In the genomic region with DNA sequence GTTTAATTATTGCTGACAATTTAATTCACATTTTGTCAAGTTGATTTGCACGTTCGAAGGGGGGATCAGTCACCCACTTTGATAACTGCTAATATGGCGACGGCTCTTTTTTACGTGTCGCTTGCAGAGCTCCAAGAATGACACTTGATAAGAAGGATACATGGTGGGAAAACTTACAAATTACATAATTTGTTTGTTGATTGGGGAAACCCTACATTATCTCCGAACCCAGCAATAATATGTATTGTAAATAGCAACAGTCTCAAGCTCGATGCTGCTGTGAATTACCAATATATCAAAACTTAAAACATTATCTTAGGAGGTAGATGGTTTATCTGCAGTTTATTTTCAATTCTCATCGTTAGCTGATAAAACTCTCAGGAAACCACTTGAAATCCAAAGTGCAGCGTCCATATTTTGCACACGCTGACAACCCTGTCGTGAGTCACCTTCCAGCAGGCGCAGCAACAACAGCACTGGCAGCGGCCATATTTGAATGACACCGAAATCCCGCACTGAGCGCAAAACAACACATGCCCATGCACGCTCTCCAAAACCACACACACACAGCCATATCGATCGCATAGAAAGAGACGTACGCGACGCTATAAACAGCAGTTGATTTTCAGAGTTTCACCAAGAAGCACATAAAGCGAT, we compare ENCODE assay signal across 2 fruit fly cellular contexts.
TF ChIP-seq lines count a peak whose summit lies in the region.

No protein-coding gene starts in this region.

TF ChIP-seq in whole organism, embryonic, 481 proteins besides CTCF, POLR2A, EP300 and RAD21 (continued from another document and continues in another):
- TF ChIP-seq gcm (GFP tag; optimal IDR thresholded peaks at IDR 0.05; lab: Kevin White, UChicago), result peak; percentile 87
- TF ChIP-seq Med (GFP tag; lab: Kevin White, UChicago), result peak; percentile 98
- TF ChIP-seq nerfin-1 (tag; optimal IDR thresholded peaks at IDR 0.05; lab: Kevin White, UChicago), result peak; percentile 85
- peak; percentile 84 for TF ChIP-seq CG11085 (GFP tag; IDR thresholded peaks at IDR 0.05; lab: Robert Waterston, UW)
- TF ChIP-seq CG14050 (GFP tag; IDR thresholded peaks at IDR 0.05; lab: Robert Waterston, UW), result peak; percentile 80
- peak; percentile 78 for TF ChIP-seq CG2202 (tag; optimal IDR thresholded peaks at IDR 0.05; lab: Kevin White, UChicago)
- peak; percentile 98 for TF ChIP-seq Oli (tag; optimal IDR thresholded peaks at IDR 0.05; lab: Kevin White, UChicago)
- peak; percentile 94 for TF ChIP-seq NFAT (GFP tag; IDR thresholded peaks at IDR 0.05; lab: Robert Waterston, UW)
- TF ChIP-seq ems (GFP tag; optimal IDR thresholded peaks at IDR 0.05; lab: Kevin White, UChicago), result peak; percentile 94
- TF ChIP-seq CG6654 (GFP tag; optimal IDR thresholded peaks at IDR 0.05; lab: Kevin White, UChicago), result peak; percentile 90
- peak in 1 of 3 experiments; percentile 99 for TF ChIP-seq lola (GFP tag; optimal IDR thresholded peaks at IDR 0.05; lab: Kevin White, UChicago)
- TF ChIP-seq eyg (GFP tag; optimal IDR thresholded peaks at IDR 0.05; lab: Kevin White, UChicago), result peak; percentile 96
- TF ChIP-seq CG15696 (tag; optimal IDR thresholded peaks at IDR 0.05; lab: Kevin White, UChicago), result peak; percentile 94
- 0 out of 3 replicates have a peak, but pooled peaks have one; percentile 66 for TF ChIP-seq C15 (GFP tag; IDR thresholded peaks at IDR 0.05; lab: Robert Waterston, UW)
- peak; percentile 91 for TF ChIP-seq ATbp (GFP tag; optimal IDR thresholded peaks at IDR 0.05; lab: Kevin White, UChicago)
- TF ChIP-seq CG13123 (GFP tag; optimal IDR thresholded peaks at IDR 0.05; lab: Kevin White, UChicago), result peak; percentile 90
- TF ChIP-seq CG9876 (GFP tag; optimal IDR thresholded peaks at IDR 0.05; lab: Kevin White, UChicago), result peak; percentile 95
- peak; percentile 54 for TF ChIP-seq gcm2 (GFP tag; optimal IDR thresholded peaks at IDR 0.05; lab: Kevin White, UChicago)
- peak; percentile 88 for TF ChIP-seq ac (GFP tag; optimal IDR thresholded peaks at IDR 0.05; lab: Kevin White, UChicago)
- peak; percentile 97 for TF ChIP-seq odd (GFP tag; optimal IDR thresholded peaks at IDR 0.05; lab: Kevin White, UChicago)
- peak; percentile 70 for TF ChIP-seq Kr (GFP tag; optimal IDR thresholded peaks at IDR 0.05; lab: Kevin White, UChicago)
- TF ChIP-seq CG11093 (GFP tag; IDR thresholded peaks at IDR 0.05; lab: Robert Waterston, UW), result peak; percentile 93
- TF ChIP-seq Sox102F (GFP tag; optimal IDR thresholded peaks at IDR 0.05; lab: Kevin White, UChicago), result peak; percentile 92
- TF ChIP-seq CG10321 (GFP tag; IDR thresholded peaks at IDR 0.05; lab: Robert Waterston, UW), result peak; percentile 58; the same call in 1 of the 2 replicates
- TF ChIP-seq Scr (GFP tag; IDR thresholded peaks at IDR 0.05; lab: Robert Waterston, UW; ENCODE audit: partially characterized antibody), result no peak
- TF ChIP-seq CG13287 (GFP tag; IDR thresholded peaks at IDR 0.05; lab: Robert Waterston, UW; ENCODE audit: partially characterized antibody), result peak; percentile 24; the same call in 1 of the 2 replicates
- TF ChIP-seq CG6272 (GFP tag; IDR thresholded peaks at IDR 0.05; lab: Robert Waterston, UW), result peak; percentile 85
- TF ChIP-seq so (GFP tag; IDR thresholded peaks at IDR 0.05; lab: Robert Waterston, UW), result peak; percentile 89
- peak; percentile 82 for TF ChIP-seq CG4730 (GFP tag; IDR thresholded peaks at IDR 0.05; lab: Robert Waterston, UW)
- peak; percentile 84 for TF ChIP-seq peb (GFP tag; IDR thresholded peaks at IDR 0.05; lab: Robert Waterston, UW)
- TF ChIP-seq E2f1 (GFP tag; IDR thresholded peaks at IDR 0.05; lab: Robert Waterston, UW), result peak; percentile 87
- peak; percentile 99 for TF ChIP-seq Atf-2 (GFP tag; optimal IDR thresholded peaks at IDR 0.05; lab: Kevin White, UChicago)
- peak; percentile 81 for TF ChIP-seq ara (GFP tag; IDR thresholded peaks at IDR 0.05; lab: Robert Waterston, UW)
- peak; percentile 95 for TF ChIP-seq Abd-B (GFP tag; optimal IDR thresholded peaks at IDR 0.05; lab: Kevin White, UChicago)
- TF ChIP-seq h (optimal IDR thresholded peaks at IDR 0.05; lab: Kevin White, UChicago), result no peak
- peak; percentile 67 for TF ChIP-seq E2f2 (GFP tag; IDR thresholded peaks at IDR 0.05; lab: Robert Waterston, UW)
- peak; percentile 92 for TF ChIP-seq nom (GFP tag; optimal IDR thresholded peaks at IDR 0.05; lab: Kevin White, UChicago)
- peak; percentile 97 for TF ChIP-seq CG4820 (GFP tag; optimal IDR thresholded peaks at IDR 0.05; lab: Kevin White, UChicago)
- peak; percentile 44 for TF ChIP-seq Ravus (GFP tag; IDR thresholded peaks at IDR 0.05; lab: Robert Waterston, UW)
- peak; percentile 94 for TF ChIP-seq her (GFP tag; optimal IDR thresholded peaks at IDR 0.05; lab: Kevin White, UChicago)
- peak; percentile 94 for TF ChIP-seq CG33213 (GFP tag; optimal IDR thresholded peaks at IDR 0.05; lab: Kevin White, UChicago)
- no peak for TF ChIP-seq Doc3 (GFP tag; IDR thresholded peaks at IDR 0.05; lab: Robert Waterston, UW; ENCODE audit: partially characterized antibody)
- peak; percentile 92 for TF ChIP-seq CG1603 (tag; optimal IDR thresholded peaks at IDR 0.05; lab: Kevin White, UChicago)
- TF ChIP-seq jigr1 (GFP tag; IDR thresholded peaks at IDR 0.05; lab: Robert Waterston, UW), result peak; percentile 85
- peak; percentile 97 for TF ChIP-seq Xbp1 (GFP tag; optimal IDR thresholded peaks at IDR 0.05; lab: Kevin White, UChicago)
- peak; percentile 82 for TF ChIP-seq CG4617 (GFP tag; optimal IDR thresholded peaks at IDR 0.05; lab: Kevin White, UChicago; ENCODE audit: borderline replicate concordance)
- TF ChIP-seq ci (GFP tag; IDR thresholded peaks at IDR 0.05; lab: Robert Waterston, UW), result peak; percentile 87
- TF ChIP-seq gt (GFP tag; IDR thresholded peaks at IDR 0.05; lab: Robert Waterston, UW), result peak; percentile 76
- TF ChIP-seq zfh1 (GFP tag; IDR thresholded peaks at IDR 0.05; lab: Robert Waterston, UW), result peak; percentile 87
- peak; percentile 88 for TF ChIP-seq Asciz (GFP tag; optimal IDR thresholded peaks at IDR 0.05; lab: Kevin White, UChicago)
- TF ChIP-seq fd102C (GFP tag; optimal IDR thresholded peaks at IDR 0.05; lab: Kevin White, UChicago), result peak; percentile 29
- TF ChIP-seq pfk (GFP tag; optimal IDR thresholded peaks at IDR 0.05; lab: Kevin White, UChicago), result no peak
- peak; percentile 96 for TF ChIP-seq CG10147 (GFP tag; optimal IDR thresholded peaks at IDR 0.05; lab: Kevin White, UChicago)
- peak; percentile 93 for TF ChIP-seq CG6689 (GFP tag; IDR thresholded peaks at IDR 0.05; lab: Robert Waterston, UW)
- TF ChIP-seq grau (tag; optimal IDR thresholded peaks at IDR 0.05; lab: Kevin White, UChicago), result peak; percentile 95
- peak; percentile 88 for TF ChIP-seq Bdp1 (GFP tag; optimal IDR thresholded peaks at IDR 0.05; lab: Kevin White, UChicago)
- TF ChIP-seq fd3F (GFP tag; optimal IDR thresholded peaks at IDR 0.05; lab: Kevin White, UChicago), result peak; percentile 92
- TF ChIP-seq D19A (tag; optimal IDR thresholded peaks at IDR 0.05; lab: Kevin White, UChicago), result peak; percentile 87
- TF ChIP-seq Rfx (GFP tag; IDR thresholded peaks at IDR 0.05; lab: Robert Waterston, UW), result peak; percentile 90
- peak; percentile 20 for TF ChIP-seq gfzf (GFP tag; optimal IDR thresholded peaks at IDR 0.05; lab: Kevin White, UChicago)
- peak; percentile 98 for TF ChIP-seq pb (GFP tag; optimal IDR thresholded peaks at IDR 0.05; lab: Kevin White, UChicago)

TF ChIP-seq in whole organism, prepupa, 60 proteins besides CTCF, POLR2A, EP300 and RAD21 (continued from another document):
- peak; percentile 83 for TF ChIP-seq dsx (GFP tag; optimal IDR thresholded peaks at IDR 0.05; lab: Kevin White, UChicago; ENCODE audit: poor library complexity, severe bottlenecking)
- TF ChIP-seq svp (GFP tag; lab: Kevin White, UChicago), result peak; percentile 99
- TF ChIP-seq Eip75B (GFP tag; optimal IDR thresholded peaks at IDR 0.05; lab: Kevin White, UChicago), result peak; percentile 98
- TF ChIP-seq Lpt (GFP tag; optimal IDR thresholded peaks at IDR 0.05; lab: Kevin White, UChicago), result peak; percentile 93
- peak; percentile 96 for TF ChIP-seq Smox (GFP tag; optimal IDR thresholded peaks at IDR 0.05; lab: Kevin White, UChicago)
- TF ChIP-seq Sox15 (GFP tag; optimal IDR thresholded peaks at IDR 0.05; lab: Kevin White, UChicago), result peak; percentile 98
- peak; percentile 93 for TF ChIP-seq dac (GFP tag; optimal IDR thresholded peaks at IDR 0.05; lab: Kevin White, UChicago)
- TF ChIP-seq Eip78C (GFP tag; lab: Kevin White, UChicago), result peak; percentile 99
- peak; percentile 84 for TF ChIP-seq Gug (GFP tag; IDR thresholded peaks at IDR 0.05; lab: Robert Waterston, UW)
- peak; percentile 85 for TF ChIP-seq fkh (GFP tag; optimal IDR thresholded peaks at IDR 0.05; lab: Kevin White, UChicago)
- TF ChIP-seq CG10631 (GFP tag; optimal IDR thresholded peaks at IDR 0.05; lab: Kevin White, UChicago), result peak; percentile 97
- TF ChIP-seq CG34406 (GFP tag; optimal IDR thresholded peaks at IDR 0.05; lab: Kevin White, UChicago), result peak; percentile 96
TF ChIP-seq in whole organism, prepupa: peak in this region for 60.
